Worm (Caenorhabditis elegans): ENCODE data around the gene srh-30.
A peak's percentile ranks its signal among the peaks of the same experiment; 100 is the strongest.

srh-30 gene

DNA sequence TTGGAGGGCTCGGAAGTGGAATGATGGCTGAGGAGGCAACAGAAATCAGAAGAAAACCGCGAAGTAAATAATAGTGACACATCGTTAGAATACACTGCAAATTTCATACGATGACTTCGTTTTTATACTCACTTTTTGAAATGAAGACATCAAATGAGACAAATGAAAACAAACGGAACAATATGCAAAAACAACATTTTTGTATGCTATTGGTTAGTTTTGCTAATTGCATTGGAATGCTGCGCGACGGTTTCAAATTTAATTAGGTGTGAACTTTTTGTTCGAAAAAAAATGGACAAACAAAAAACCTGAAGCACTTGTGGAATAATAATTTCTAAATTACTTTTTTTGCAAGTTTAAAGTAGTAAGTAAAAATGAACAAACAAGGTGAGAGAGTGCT lies 38.5 kb downstream of the srh-30 start, which contains the start of gene grl-8:
TSS of gene grl-8 (minus strand) at position 101 of the 400 bp plus-strand sequence.
- no peak for TF ChIP-seq M03D4.4 (tag; optimal IDR thresholded peaks at IDR 0.05)
- peak; percentile 19 for TF ChIP-seq ces-1 (GFP tag; optimal IDR thresholded peaks at IDR 0.05)

DNA sequence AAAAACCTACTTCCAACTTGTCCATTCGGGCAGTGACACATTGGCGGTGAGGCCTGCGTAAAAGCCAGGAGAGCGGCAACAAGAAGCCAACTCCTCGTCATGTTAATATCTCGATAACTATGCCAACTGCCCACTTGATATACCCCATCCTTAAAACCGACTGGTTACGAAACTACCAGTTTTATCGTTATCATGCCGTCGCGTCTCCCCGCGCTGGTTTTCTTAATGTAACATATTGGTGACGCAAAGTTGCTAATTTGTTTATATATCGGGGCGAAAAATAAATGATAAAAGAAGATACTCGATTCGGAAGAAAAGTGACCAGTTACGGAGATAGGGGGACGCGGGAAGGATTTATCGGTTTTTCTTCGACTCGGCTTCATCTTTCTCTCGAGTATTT lies 40.0 kb downstream of the srh-30 start, which contains the start of gene grl-9:
TSS of gene grl-9 (minus strand) at position 101 of the 400 bp plus-strand sequence.
- TF ChIP-seq ceh-43 (GFP tag; optimal IDR thresholded peaks at IDR 0.05) = no peak
- TF ChIP-seq lsy-2 (tag; optimal IDR thresholded peaks at IDR 0.05) = no peak
- TF ChIP-seq blmp-1 (tag; optimal IDR thresholded peaks at IDR 0.05) = no peak
- no peak for TF ChIP-seq elt-3 (tag; optimal IDR thresholded peaks at IDR 0.05)
- TF ChIP-seq nhr-237 (tag; optimal IDR thresholded peaks at IDR 0.05) = no peak
- TF ChIP-seq lin-32 (GFP tag; optimal IDR thresholded peaks at IDR 0.05) = no peak
- TF ChIP-seq unc-120 (tag; optimal IDR thresholded peaks at IDR 0.05; ENCODE audit: poor library complexity, severe bottlenecking) = no peak
- no peak for TF ChIP-seq ceh-39 (tag; optimal IDR thresholded peaks at IDR 0.05)
- TF ChIP-seq unc-39 (tag; optimal IDR thresholded peaks at IDR 0.05) = no peak
- no peak for TF ChIP-seq hlh-1 (tag; optimal IDR thresholded peaks at IDR 0.05)

DNA sequence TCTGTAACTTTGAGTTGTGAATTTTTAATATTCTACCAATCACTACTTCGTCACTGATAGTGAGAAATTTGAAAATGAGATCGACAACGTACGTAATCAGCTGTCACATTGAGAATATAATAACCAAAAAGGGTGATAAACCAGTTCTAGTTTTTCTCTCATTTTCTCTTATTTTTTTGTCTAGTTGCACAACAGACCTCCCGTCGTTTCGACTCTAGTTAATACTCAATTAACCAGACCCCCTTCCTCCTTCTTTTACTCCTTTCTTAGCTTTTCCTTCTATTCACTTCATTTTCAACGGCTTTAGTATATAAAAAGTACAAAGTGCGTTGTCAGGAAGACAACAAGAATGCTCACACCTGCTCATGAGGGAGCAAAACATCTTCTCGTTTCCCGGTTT lies 44.3 kb downstream of the srh-30 start, which contains the start of gene ZC487.1:
TSS of gene ZC487.1 (plus strand) at position 301 of the 400 bp plus-strand sequence.
- TF ChIP-seq unc-62 (GFP tag; optimal IDR thresholded peaks at IDR 0.05) = no peak
- no peak for TF ChIP-seq sptf-1 (tag; optimal IDR thresholded peaks at IDR 0.05)
- no peak for TF ChIP-seq lin-13 (tag; optimal IDR thresholded peaks at IDR 0.05)

DNA sequence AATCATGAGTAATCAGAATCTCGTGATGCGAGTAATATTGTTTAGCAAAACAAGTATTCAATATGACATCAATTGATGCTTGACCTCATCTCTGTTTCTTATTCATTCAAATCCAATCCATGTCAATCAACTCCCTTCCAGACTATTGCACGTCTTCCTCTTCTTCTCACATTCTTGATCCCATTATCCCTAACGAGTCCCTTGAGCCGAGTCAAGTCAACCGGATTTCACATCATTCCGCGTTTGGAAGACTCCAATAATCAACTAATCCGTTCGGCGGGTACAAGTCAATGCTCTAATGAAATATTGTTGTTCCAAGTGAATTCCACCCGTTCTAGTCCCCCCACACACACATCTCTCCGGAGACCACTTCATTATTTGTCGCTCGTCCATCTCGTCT lies 45.3 kb downstream of the srh-30 start:
- TF ChIP-seq unc-120 (tag; optimal IDR thresholded peaks at IDR 0.05; ENCODE audit: poor library complexity, severe bottlenecking) (no peak), nhr-2 (tag; optimal IDR thresholded peaks at IDR 0.05) (no peak), ces-1 (GFP tag; optimal IDR thresholded peaks at IDR 0.05) (peak; percentile 96)

DNA sequence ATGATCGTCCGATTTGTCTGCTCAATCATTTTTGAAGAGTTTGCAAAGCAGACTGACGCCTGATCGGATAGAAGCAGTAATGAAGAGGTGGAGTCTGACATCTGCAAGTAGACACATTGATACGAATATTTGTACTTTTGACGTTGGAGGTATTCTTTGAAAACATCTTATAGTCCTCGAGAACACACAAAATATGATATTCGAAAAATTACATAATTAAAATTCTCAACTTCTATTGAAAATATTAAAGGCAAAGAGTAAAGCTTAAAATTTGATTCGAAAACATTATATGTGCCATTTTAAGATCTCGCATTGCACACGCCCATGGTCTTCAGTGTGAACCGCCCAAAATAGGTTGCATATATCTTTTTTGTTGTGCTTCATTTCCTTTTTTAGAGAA lies 49.2 kb downstream of the srh-30 start, which contains the start of gene ZC487.2:
TSS of gene ZC487.2 (minus strand) at position 101 of the 400 bp plus-strand sequence.
- TF ChIP-seq nhr-28 (tag; optimal IDR thresholded peaks at IDR 0.05) (no peak), mab-5 (tag; optimal IDR thresholded peaks at IDR 0.05) (no peak), nhr-2 (tag; optimal IDR thresholded peaks at IDR 0.05) (no peak), pha-4 (tag; optimal IDR thresholded peaks at IDR 0.05) (no peak), lsy-2 (tag; optimal IDR thresholded peaks at IDR 0.05) (no peak), unc-62 (GFP tag; optimal IDR thresholded peaks at IDR 0.05) (no peak), ces-1 (GFP tag; optimal IDR thresholded peaks at IDR 0.05) (no peak), nhr-12 (tag; optimal IDR thresholded peaks at IDR 0.05) (no peak), mep-1 (tag; optimal IDR thresholded peaks at IDR 0.05) (no peak), tbx-8 (GFP tag; optimal IDR thresholded peaks at IDR 0.05) (no peak), nhr-237 (tag; optimal IDR thresholded peaks at IDR 0.05) (no peak), zip-8 (tag; optimal IDR thresholded peaks at IDR 0.05) (no peak), ham-2 (GFP tag; optimal IDR thresholded peaks at IDR 0.05) (no peak), sptf-1 (tag; optimal IDR thresholded peaks at IDR 0.05) (no peak)

Data from whole organism, mixed stage, embryonic.